Fruit fly (Drosophila melanogaster) whole organism, pupa: ENCODE results near the gene Gr61a.

Experiments used
- CG10348 ChIP-seq: fragments of 200-800 bp; sonication (Bioruptor generic); IDR thresholded peaks from 2 replicates; pipeline ENCODE4 v1.3.6; 2022; ENCODE audit warnings: missing biosample characterization, missing genetic modification characterization
- CG12605 ChIP-seq: fragments of 200-800 bp; sonication (Bioruptor generic); IDR thresholded peaks from 2 replicates; pipeline ENCODE4 v1.3.6; 2022; ENCODE audit warnings: missing biosample characterization, missing genetic modification characterization
- CG13204 ChIP-seq: fragments of 200-800 bp; sonication (Bioruptor generic); optimal IDR thresholded peaks from 2 replicates; lab custom pipeline; 2018; ENCODE audit warnings: missing biosample characterization, mild to moderate bottlenecking, missing genetic modification characterization, moderate library complexity
- CG14655 ChIP-seq: fragments of 200-800 bp; sonication (Bioruptor generic); optimal IDR thresholded peaks from 3 replicates; lab custom pipeline; 2017; ENCODE audit warnings: mild to moderate bottlenecking, missing biosample characterization, missing genetic modification reagents, missing genetic modification characterization
- CG15710 ChIP-seq: fragments of 200-800 bp; sonication (Bioruptor generic); optimal IDR thresholded peaks from 2 replicates; lab custom pipeline; 2018; ENCODE audit warnings: missing biosample characterization, mild to moderate bottlenecking, missing genetic modification characterization, moderate library complexity
- CG17806 ChIP-seq: fragments of 200-800 bp; sonication (Bioruptor generic); optimal IDR thresholded peaks from 2 replicates; lab custom pipeline; 2018; ENCODE audit warnings: missing biosample characterization, mild to moderate bottlenecking, missing genetic modification characterization, moderate library complexity
- CG32121 ChIP-seq: fragments of 200-800 bp; sonication (Bioruptor generic); IDR thresholded peaks from 2 replicates; pipeline ENCODE4 v1.3.6; 2022; ENCODE audit warnings: missing biosample characterization, missing genetic modification characterization
- CG34367 ChIP-seq: fragments of 200-800 bp; sonication (Bioruptor generic); optimal IDR thresholded peaks from 2 replicates; lab custom pipeline; 2018; ENCODE audit warnings: missing biosample characterization, mild to moderate bottlenecking, missing genetic modification characterization
- CG4496 ChIP-seq: fragments of 200-800 bp; sonication (Bioruptor generic); IDR thresholded peaks from 3 replicates; pipeline ENCODE4 v1.3.6; 2022; ENCODE audit warnings: missing biosample characterization, missing genetic modification characterization
- CG8159 ChIP-seq: fragments of 200-800 bp; sonication (Bioruptor generic); optimal IDR thresholded peaks from 3 replicates; lab custom pipeline; 2018; ENCODE audit warnings: missing biosample characterization, mild to moderate bottlenecking, missing genetic modification characterization, moderate library complexity
- CG8301 ChIP-seq: fragments of 200-800 bp; sonication (Bioruptor generic); optimal IDR thresholded peaks from 2 replicates; lab custom pipeline; 2018; ENCODE audit warnings: missing biosample characterization, mild to moderate bottlenecking, missing genetic modification characterization
- CG9948 ChIP-seq: fragments of 200-800 bp; sonication (Bioruptor generic); optimal IDR thresholded peaks from 2 replicates; lab custom pipeline; 2018; ENCODE audit warnings: missing biosample characterization, mild to moderate bottlenecking, missing genetic modification characterization, moderate library complexity
- D1 ChIP-seq: fragments of 200-800 bp; sonication (Bioruptor generic); optimal IDR thresholded peaks from 2 replicates; lab custom pipeline; 2018; ENCODE audit warnings: missing biosample characterization, mild to moderate bottlenecking, missing genetic modification characterization, moderate library complexity
- EcR ChIP-seq: fragments of 200-800 bp; sonication (Bioruptor generic); optimal IDR thresholded peaks from 3 replicates; lab custom pipeline; 2019; ENCODE audit warnings: missing biosample characterization, missing genetic modification characterization, mild to moderate bottlenecking, moderate library complexity, missing genetic modification reagents
- Ets98B ChIP-seq: fragments of 200-800 bp; sonication (Bioruptor generic); IDR thresholded peaks from 2 replicates; pipeline ENCODE4 v1.3.6; 2022; ENCODE audit warnings: missing biosample characterization, missing genetic modification characterization
- Pif1A ChIP-seq: fragments of 200-800 bp; sonication (Bioruptor generic); optimal IDR thresholded peaks from 3 replicates; lab custom pipeline; 2016; ENCODE audit warnings: missing biosample characterization, missing genetic modification characterization
- Pif1B ChIP-seq: fragments of 200-800 bp; sonication (Bioruptor generic); optimal IDR thresholded peaks from 3 replicates; lab custom pipeline; 2016; ENCODE audit warnings: missing biosample characterization, missing genetic modification characterization
- Snoo ChIP-seq: fragments of 200-800 bp; sonication (Bioruptor generic); optimal IDR thresholded peaks from 3 replicates; lab custom pipeline; 2017; ENCODE audit warnings: missing biosample characterization, mild to moderate bottlenecking, missing genetic modification characterization, inconsistent platforms
- fd96Ca ChIP-seq: fragments of 200-800 bp; sonication (Bioruptor generic); IDR thresholded peaks from 3 replicates; pipeline ENCODE4 v1.3.6; 2022; ENCODE audit warnings: missing biosample characterization, missing genetic modification characterization
- gl ChIP-seq: fragments of 200-800 bp; sonication (Bioruptor generic); optimal IDR thresholded peaks from 2 replicates; lab custom pipeline; 2018; ENCODE audit warnings: missing biosample characterization, mild to moderate bottlenecking, missing genetic modification characterization
- rn ChIP-seq: fragments of 200-800 bp; sonication (Bioruptor generic); IDR thresholded peaks from 2 replicates; pipeline ENCODE4 v1.3.6; 2022; ENCODE audit warnings: missing biosample characterization, missing genetic modification characterization

The Gr61a gene

DNA sequence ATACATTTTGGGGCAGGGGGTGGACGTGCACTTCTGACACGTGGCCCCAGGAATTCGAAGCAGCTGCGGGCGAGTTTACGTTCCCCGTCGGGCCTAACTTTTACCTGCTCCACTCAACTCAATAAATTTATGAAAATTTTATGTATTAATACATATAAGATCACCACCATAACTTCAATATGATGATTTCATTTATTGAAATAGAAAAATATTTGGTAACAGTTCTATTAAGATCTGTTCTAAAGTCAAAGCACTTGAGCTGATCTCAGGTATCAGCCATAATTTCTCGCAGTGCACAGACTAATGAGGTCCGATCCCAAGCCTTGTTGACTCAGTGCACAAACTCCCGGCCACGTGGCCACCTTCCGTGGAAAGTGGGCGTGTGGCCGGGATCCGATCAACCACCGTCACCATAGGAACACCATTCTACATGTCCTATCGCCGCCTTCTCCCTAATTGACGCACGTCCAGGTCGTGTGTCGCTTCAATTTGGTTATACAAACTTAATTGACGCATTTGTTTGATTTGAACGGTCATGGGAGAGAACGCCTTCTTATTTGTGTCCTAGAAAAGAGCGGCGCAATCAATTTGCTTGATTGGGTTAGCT is 31.1 kb upstream of the Gr61a start:
- TF ChIP-seq Snoo (tag; lab: Kevin White, UChicago) = no peak
- 0 out of 3 replicates have a peak, but pooled peaks have one; percentile 28 for TF ChIP-seq fd96Ca (GFP tag; lab: Robert Waterston, UW)

DNA sequence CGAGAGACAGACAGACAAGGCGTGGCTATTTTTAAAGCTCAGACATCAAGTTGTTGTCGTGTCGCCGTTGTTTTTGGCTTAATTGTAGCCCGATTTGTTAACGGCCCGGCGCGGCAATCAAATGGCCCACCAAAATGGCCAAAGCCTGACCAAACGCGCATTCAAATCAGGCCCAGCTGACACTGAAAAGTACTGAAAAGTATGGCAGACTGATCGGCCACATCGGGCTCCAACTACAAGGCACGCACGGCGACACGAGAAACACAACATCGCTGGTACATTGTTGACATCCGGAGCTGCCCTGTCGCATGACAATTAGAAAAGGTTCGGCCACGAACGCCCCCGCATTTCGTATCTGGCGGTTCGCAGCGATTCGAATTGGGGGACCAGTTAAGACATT is 29.4 kb upstream of the Gr61a start:
- TF ChIP-seq CG34367 (tag; lab: Kevin White, UChicago) (no peak), gl (no peak), CG8301 (tag; lab: Kevin White, UChicago) (no peak), CG10348 (GFP tag; lab: Robert Waterston, UW) (no peak), CG32121 (GFP tag; lab: Robert Waterston, UW) (no peak), rn (GFP tag; lab: Robert Waterston, UW) (no peak), CG17806 (tag; lab: Kevin White, UChicago) (no peak), EcR (GFP tag; lab: Kevin White, UChicago) (no peak), Pif1A (no peak), CG15710 (tag; lab: Kevin White, UChicago) (no peak), D1 (tag; lab: Kevin White, UChicago) (no peak), CG13204 (GFP tag; lab: Kevin White, UChicago) (no peak), Ets98B (GFP tag; lab: Robert Waterston, UW) (no peak)

DNA sequence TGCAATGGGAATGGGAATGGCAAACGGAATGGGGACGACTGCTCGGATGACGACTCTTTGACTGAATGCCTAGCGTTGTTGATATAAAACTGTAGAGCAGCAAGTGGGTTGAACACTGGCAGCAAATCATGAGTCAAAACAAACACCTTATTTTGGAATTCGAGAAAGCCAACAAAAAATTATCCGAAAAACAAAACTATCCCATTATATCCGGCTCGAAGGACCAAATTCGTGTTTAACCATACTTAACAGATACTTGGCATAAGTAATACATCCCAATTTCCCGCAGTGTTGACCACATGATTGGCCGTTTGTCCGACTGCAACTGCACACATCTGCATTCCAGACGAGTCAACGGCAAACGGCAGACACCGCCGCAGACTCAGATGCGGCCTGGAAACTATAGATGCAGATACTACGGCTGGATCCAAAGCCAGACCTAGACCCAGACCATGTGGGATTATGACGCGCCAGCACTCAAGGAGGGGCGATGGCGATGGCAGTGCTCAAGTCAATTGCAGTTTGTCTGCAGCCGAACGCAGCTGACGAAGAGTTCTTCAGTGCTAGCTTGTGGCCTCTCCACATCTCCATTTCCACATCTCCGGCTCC is 27.9 kb upstream of the Gr61a start:
- TF ChIP-seq CG12605 (GFP tag; lab: Robert Waterston, UW) = peak; percentile 92
- peak; percentile 32 for TF ChIP-seq EcR (GFP tag; lab: Kevin White, UChicago)
- peak; percentile 88 for TF ChIP-seq CG15710 (tag; lab: Kevin White, UChicago)
- TF ChIP-seq CG4496 (GFP tag; lab: Robert Waterston, UW) = peak; percentile 97
- TF ChIP-seq CG32121 (GFP tag; lab: Robert Waterston, UW) = peak; percentile 96
- peak; percentile 96 for TF ChIP-seq CG14655 (GFP tag; lab: Kevin White, UChicago)
- TF ChIP-seq CG13204 (GFP tag; lab: Kevin White, UChicago) = peak; percentile 41
- TF ChIP-seq CG34367 (tag; lab: Kevin White, UChicago) = peak; percentile 91
- TF ChIP-seq rn (GFP tag; lab: Robert Waterston, UW) = peak; percentile 92
- peak; percentile 92 for TF ChIP-seq CG9948 (tag; lab: Kevin White, UChicago)
- peak; percentile 87 for TF ChIP-seq gl
- TF ChIP-seq D1 (tag; lab: Kevin White, UChicago) = peak; percentile 77
- TF ChIP-seq Ets98B (GFP tag; lab: Robert Waterston, UW) = peak; percentile 97
- no peak for TF ChIP-seq Snoo (tag; lab: Kevin White, UChicago)
- peak; percentile 85 for TF ChIP-seq Pif1B
- TF ChIP-seq CG8159 (tag; lab: Kevin White, UChicago) = peak; percentile 90
- peak; percentile 96 for TF ChIP-seq CG8301 (tag; lab: Kevin White, UChicago)
- TF ChIP-seq CG10348 (GFP tag; lab: Robert Waterston, UW) = peak; percentile 58; the same call in 1 of the 2 replicates
- TF ChIP-seq CG17806 (tag; lab: Kevin White, UChicago) = peak; percentile 93
- TF ChIP-seq fd96Ca (GFP tag; lab: Robert Waterston, UW) = peak; percentile 98
- TF ChIP-seq Pif1A = peak; percentile 90

DNA sequence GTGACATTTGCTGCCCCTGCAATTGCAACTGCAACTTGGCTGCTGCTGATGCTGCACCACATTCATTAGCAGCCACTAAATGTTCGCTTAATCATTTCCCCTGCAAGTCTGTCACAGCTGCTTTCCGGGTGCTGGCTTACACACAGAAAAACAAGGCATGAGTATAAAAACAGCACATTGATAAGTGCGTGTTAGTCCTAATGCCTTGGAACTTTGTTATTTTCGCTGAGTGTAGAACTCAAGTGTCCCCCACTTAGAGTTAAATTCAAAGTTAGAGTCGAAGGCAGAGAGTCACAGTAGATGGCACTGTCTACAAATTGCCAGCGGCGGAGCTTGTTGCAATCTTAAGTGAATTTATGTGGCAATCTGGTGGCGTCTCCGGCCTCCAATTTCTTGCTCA is 27.3 kb upstream of the Gr61a start:
- TF ChIP-seq D1 (tag; lab: Kevin White, UChicago) (no peak), Pif1A (peak; percentile 21), CG32121 (GFP tag; lab: Robert Waterston, UW) (no peak), CG4496 (GFP tag; lab: Robert Waterston, UW) (peak; percentile 45; the same call in 1 of the 3 replicates), CG13204 (GFP tag; lab: Kevin White, UChicago) (no peak), gl (no peak), Ets98B (GFP tag; lab: Robert Waterston, UW) (peak; percentile 33; the same call in 1 of the 2 replicates), CG34367 (tag; lab: Kevin White, UChicago) (no peak), CG8301 (tag; lab: Kevin White, UChicago) (peak; percentile 43), CG9948 (tag; lab: Kevin White, UChicago) (peak; percentile 31), CG10348 (GFP tag; lab: Robert Waterston, UW) (no peak), fd96Ca (GFP tag; lab: Robert Waterston, UW) (0 out of 3 replicates have a peak, but pooled peaks have one; percentile 44), CG15710 (tag; lab: Kevin White, UChicago) (peak; percentile 0), Snoo (tag; lab: Kevin White, UChicago) (no peak), CG17806 (tag; lab: Kevin White, UChicago) (peak; percentile 32), CG14655 (GFP tag; lab: Kevin White, UChicago) (peak; percentile 56), EcR (GFP tag; lab: Kevin White, UChicago) (no peak), Pif1B (no peak), rn (GFP tag; lab: Robert Waterston, UW) (no peak), CG8159 (tag; lab: Kevin White, UChicago) (peak; percentile 31), CG12605 (GFP tag; lab: Robert Waterston, UW) (0 out of 2 replicates have a peak, but pooled peaks have one; percentile 16)
